Fruit fly (Drosophila melanogaster) ovary, adult (tissue): ENCODE results near the gene Mer.

Experiments
- CG17801 ChIP-seq: fragments of 200-800 bp; optimal IDR thresholded peaks from 2 replicates; lab custom pipeline; 2019; ENCODE audit warnings: missing biosample characterization, mild to moderate bottlenecking, missing genetic modification characterization, moderate library complexity; ENCODE audit not compliant: partially characterized antibody

Mer gene

dm6 chrX:19692951-19693698 lies at the start of gene Mer:
Gene Mer (minus strand): TSS chrX:19693500.
- peak; percentile 85 for TF ChIP-seq CG17801 (GFP tag; lab: Kevin White, UChicago)

- TF ChIP-seq CG17801 (GFP tag; lab: Kevin White, UChicago) = no peak
Observed at dm6 chrX:19737872-19738271, 44.6 kb upstream of the Mer start.

dm6 chrX:19735270-19735669 lies 42.0 kb upstream of the Mer start, which contains the start of gene CG14234:
Gene CG14234 (plus strand): TSS chrX:19735570.
- no peak for TF ChIP-seq CG17801 (GFP tag; lab: Kevin White, UChicago)

dm6 chrX:19730844-19731243 lies 37.5 kb upstream of the Mer start, which contains the start of gene AP-1-2beta:
Gene AP-1-2beta (plus strand): TSS chrX:19731004.
- TF ChIP-seq CG17801 (GFP tag; lab: Kevin White, UChicago) = peak; percentile 45

dm6 chrX:19717988-19718973 lies 25.0 kb upstream of the Mer start, which contains the start of gene CG12531:
Gene CG12531 (plus strand): TSS chrX:19718923.
- TF ChIP-seq CG17801 (GFP tag; lab: Kevin White, UChicago) = no peak

- no peak for TF ChIP-seq CG17801 (GFP tag; lab: Kevin White, UChicago)
Observed at dm6 chrX:19717041-19717440, 23.7 kb upstream of the Mer start.

- no peak for TF ChIP-seq CG17801 (GFP tag; lab: Kevin White, UChicago)
Observed at dm6 chrX:19716325-19716917, 23.1 kb upstream of the Mer start.

dm6 chrX:19714816-19715215 lies 21.5 kb upstream of the Mer start:
- TF ChIP-seq CG17801 (GFP tag; lab: Kevin White, UChicago) = no peak

- TF ChIP-seq CG17801 (GFP tag; lab: Kevin White, UChicago) = no peak
Observed at dm6 chrX:19712898-19713627, 19.8 kb upstream of the Mer start, which contains the start of gene meso18E. Gene meso18E (minus strand): TSS chrX:19713045.

- no peak for TF ChIP-seq CG17801 (GFP tag; lab: Kevin White, UChicago)
Observed at dm6 chrX:19711936-19712335, 18.6 kb upstream of the Mer start.

- TF ChIP-seq CG17801 (GFP tag; lab: Kevin White, UChicago) = peak; percentile 48
Observed at dm6 chrX:19704083-19704482, 10.8 kb upstream of the Mer start, which contains the start of the genes CG14230 and CG14232. Gene CG14230 (plus strand): TSS chrX:19704176. Gene CG14232 (minus strand): TSS chrX:19704259.

- peak; percentile 48 for TF ChIP-seq CG17801 (GFP tag; lab: Kevin White, UChicago)
Observed at dm6 chrX:19701611-19702010, 8.3 kb upstream of the Mer start, which contains the start of gene Tcs4. Gene Tcs4 (minus strand): TSS chrX:19701755.

dm6 chrX:19697255-19697877 lies 4.1 kb upstream of the Mer start:
- no peak for TF ChIP-seq CG17801 (GFP tag; lab: Kevin White, UChicago)
